Fruit fly (Drosophila melanogaster) whole organism: ENCODE measurements around the gene Vdup1.

Experiments used
- EcR ChIP-seq, 2 experiments: fragments of >200 bp; optimal IDR thresholded peaks; 2 replicates each; lab custom pipeline; 2017; ENCODE audit warnings: missing biosample characterization in 2 of 2, missing genetic modification characterization in 2 of 2, missing genetic modification reagents in 2 of 2
- pan ChIP-seq: fragments of >200 bp; optimal IDR thresholded peaks from 2 replicates; lab custom pipeline; 2017
- psq ChIP-seq: fragments of >200 bp; optimal IDR thresholded peaks from 2 replicates; lab custom pipeline; 2017
- usp ChIP-seq: fragments of >200 bp; optimal IDR thresholded peaks from 2 replicates; lab custom pipeline; 2017; ENCODE audit warnings: missing biosample characterization, missing genetic modification characterization, mixed read lengths

DNA sequence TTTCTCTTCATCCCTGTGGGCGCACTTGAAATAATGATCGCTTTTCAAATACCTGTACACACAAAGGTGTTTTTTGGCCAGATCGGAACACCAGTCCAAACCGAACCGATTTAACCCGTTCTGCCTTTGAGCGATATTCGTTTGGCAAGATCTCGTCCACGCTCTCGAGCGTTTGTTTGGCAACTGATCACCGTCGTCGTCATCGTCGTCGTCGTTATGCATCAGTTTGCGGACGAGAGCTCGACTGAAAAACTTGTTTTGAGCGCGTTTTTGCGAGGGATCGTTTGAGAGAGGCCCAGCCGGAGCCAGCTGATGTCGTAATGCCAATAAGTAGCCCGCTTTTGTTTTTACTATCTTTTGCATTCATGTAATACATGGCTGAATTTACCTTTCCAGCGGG, 318 bp downstream of the Vdup1 start:
- TF ChIP-seq pan = no peak
- TF ChIP-seq EcR (GFP tag; optimal IDR thresholded peaks at IDR 0.05; lab: Kevin White, UChicago) = no peak
- TF ChIP-seq usp = no peak
- TF ChIP-seq psq (lab: Kevin White, UChicago) = no peak
